Worm (Caenorhabditis elegans) whole organism, young adult: ENCODE data around the gene sre-48.

ENCODE experiments used
- B0261.1 ChIP-seq: sonication (generic microtip); optimal IDR thresholded peaks from 2 replicates; lab custom pipeline; 2016; ENCODE audit warnings: mild to moderate bottlenecking, missing genetic modification characterization, moderate library complexity, missing compliant biosample characterization
- F10E7.11 ChIP-seq: sonication (generic microtip); optimal IDR thresholded peaks from 2 replicates; lab custom pipeline; 2017; ENCODE audit warnings: mild to moderate bottlenecking, missing genetic modification characterization, moderate library complexity, missing compliant biosample characterization
- F37B4.10 ChIP-seq: fragments of 200-800 bp; sonication (Bioruptor generic); IDR thresholded peaks from 2 replicates; pipeline ENCODE4 v1.3.6; 2022; ENCODE audit warnings: missing genetic modification characterization, missing compliant biosample characterization
- K12H6.12 ChIP-seq: fragments of 200-800 bp; sonication (Bioruptor generic); optimal IDR thresholded peaks from 2 replicates; lab custom pipeline; 2018; ENCODE audit warnings: mild to moderate bottlenecking, missing genetic modification characterization, missing compliant biosample characterization
- Y95B8A.8 ChIP-seq: fragments of 200-800 bp; sonication (Bioruptor generic); IDR thresholded peaks from 2 replicates; pipeline ENCODE4 v1.3.6; 2022; ENCODE audit warnings: missing genetic modification reagents, missing genetic modification characterization, missing compliant biosample characterization
- akir-1 ChIP-seq: fragments of 200-800 bp; sonication (Bioruptor generic); optimal IDR thresholded peaks from 2 replicates; lab custom pipeline; 2018; ENCODE audit warnings: mild to moderate bottlenecking, missing genetic modification characterization, moderate library complexity, missing compliant biosample characterization
- ama-1 ChIP-seq, 3 experiments: fragments of 150-350 bp in 1 of 3; sonication (generic microtip) in 2 of 3; optimal IDR thresholded peaks; 2 replicates each; lab custom pipeline; 2014 to 2018; ENCODE audit warnings: missing biosample characterization in 2 of 3, missing genetic modification characterization in 2 of 3, missing genetic modification reagents in 2 of 3
- athp-1 ChIP-seq: sonication (generic microtip); optimal IDR thresholded peaks from 2 replicates; lab custom pipeline; 2017; ENCODE audit warnings: mild to moderate bottlenecking, missing genetic modification characterization, missing compliant biosample characterization
- cebp-2 ChIP-seq: fragments of 200-800 bp; sonication (Bioruptor generic); IDR thresholded peaks from 2 replicates; pipeline ENCODE4 v1.3.6; 2022; ENCODE audit warnings: missing genetic modification characterization, missing compliant biosample characterization
- ceh-58 ChIP-seq: fragments of 200-800 bp; sonication (Bioruptor generic); IDR thresholded peaks from 2 replicates; pipeline ENCODE4 v1.3.6; 2022; ENCODE audit warnings: missing genetic modification characterization, missing compliant biosample characterization
- ceh-91 ChIP-seq: fragments of 200-800 bp; sonication (Bioruptor generic); IDR thresholded peaks from 2 replicates; pipeline ENCODE4 v1.3.6; 2022; ENCODE audit warnings: missing genetic modification reagents, missing genetic modification characterization, missing compliant biosample characterization
- efl-1 ChIP-seq: fragments of 150-350 bp; optimal IDR thresholded peaks from 2 replicates; lab custom pipeline; 2014; ENCODE audit warnings: missing biosample characterization, missing genetic modification reagents, missing genetic modification characterization
- ekl-4 ChIP-seq: fragments of 200-800 bp; sonication (Bioruptor generic); IDR thresholded peaks from 2 replicates; pipeline ENCODE4 v1.3.6; 2022; ENCODE audit warnings: missing genetic modification reagents, missing genetic modification characterization, missing compliant biosample characterization
- fkh-3 ChIP-seq: sonication (generic microtip); optimal IDR thresholded peaks from 2 replicates; lab custom pipeline; 2016; ENCODE audit warnings: mild to moderate bottlenecking, missing genetic modification characterization, missing compliant biosample characterization
- hlh-26 ChIP-seq: fragments of 200-800 bp; sonication (Bioruptor generic); conservative IDR thresholded peaks from 2 replicates; pipeline ENCODE4 v1.3.6; 2022; ENCODE audit warnings: missing genetic modification reagents, missing genetic modification characterization, missing compliant biosample characterization
- let-607 ChIP-seq, 2 experiments: fragments of 200-800 bp in 1 of 2; sonication (Bioruptor generic) in 1 of 2; sonication (generic microtip) in 1 of 2; optimal IDR thresholded peaks; 2 replicates each; lab custom pipeline; 2016 to 2018; ENCODE audit warnings: mild to moderate bottlenecking in 2 of 2, missing compliant biosample characterization in 2 of 2, missing genetic modification characterization in 2 of 2, moderate library complexity in 2 of 2, missing genotype in 1 of 2
- lin-35 ChIP-seq, 3 experiments: fragments of 150-350 bp in 2 of 3; sonication (generic microtip) in 1 of 3; optimal IDR thresholded peaks; 2 replicates each; lab custom pipeline; 2014 to 2018; ENCODE audit warnings: missing biosample characterization in 3 of 3, missing genetic modification characterization in 3 of 3, missing genetic modification reagents in 3 of 3
- nfyb-1 ChIP-seq: fragments of 200-800 bp; sonication (Bioruptor generic); IDR thresholded peaks from 2 replicates; pipeline ENCODE4 v1.3.6; 2022; ENCODE audit warnings: missing genetic modification reagents, missing genetic modification characterization, missing compliant biosample characterization
- nhr-80 ChIP-seq: sonication (generic microtip); optimal IDR thresholded peaks from 2 replicates; lab custom pipeline; 2016; ENCODE audit warnings: missing genetic modification characterization, missing compliant biosample characterization
- sdz-38 ChIP-seq: sonication (generic microtip); optimal IDR thresholded peaks from 2 replicates; lab custom pipeline; 2016; ENCODE audit warnings: missing genotype, missing genetic modification characterization, missing compliant biosample characterization
- sea-2 ChIP-seq: fragments of 200-800 bp; sonication (Bioruptor generic); IDR thresholded peaks from 2 replicates; pipeline ENCODE4 v1.3.6; 2022; ENCODE audit warnings: missing genetic modification characterization, missing compliant biosample characterization
- snpc-1.1 ChIP-seq: sonication (generic microtip); optimal IDR thresholded peaks from 2 replicates; lab custom pipeline; 2017; ENCODE audit warnings: missing genetic modification characterization, mild to moderate bottlenecking, missing compliant biosample characterization, antibody characterized with exemption, moderate library complexity, missing genotype, missing genetic modification reagents; ENCODE audit not compliant: insufficient read depth
- snpc-3.4 ChIP-seq: sonication (generic microtip); optimal IDR thresholded peaks from 2 replicates; lab custom pipeline; 2017; ENCODE audit warnings: missing genetic modification characterization, mild to moderate bottlenecking, missing compliant biosample characterization, antibody characterized with exemption, moderate library complexity, missing genotype, missing genetic modification reagents
- snpc-4 ChIP-seq, 5 experiments: fragments of 150-350 bp in 1 of 5; sonication (generic microtip) in 4 of 5; optimal IDR thresholded peaks; 2 replicates each; lab custom pipeline; 2014 to 2018; ENCODE audit warnings: missing genetic modification characterization in 5 of 5, missing biosample characterization in 3 of 5, antibody characterized with exemption in 2 of 5, mild to moderate bottlenecking in 2 of 5, missing compliant biosample characterization in 2 of 5, missing genotype in 2 of 5, moderate library complexity in 2 of 5, missing genetic modification reagents in 1 of 5
- tbp1 ChIP-seq: fragments of 200-800 bp; sonication (Bioruptor generic); optimal IDR thresholded peaks from 2 replicates; lab custom pipeline; 2018; ENCODE audit warnings: mild to moderate bottlenecking, missing genetic modification characterization, missing compliant biosample characterization
- unc-62 ChIP-seq: fragments of 150-350 bp; optimal IDR thresholded peaks from 2 replicates; lab custom pipeline; 2014; ENCODE audit warnings: missing biosample characterization, missing genetic modification reagents, missing genetic modification characterization
- xnd-1 ChIP-seq: sonication (generic microtip); optimal IDR thresholded peaks from 2 replicates; lab custom pipeline; 2016; ENCODE audit warnings: missing genotype, missing genetic modification reagents, missing genetic modification characterization, missing compliant biosample characterization
- ztf-22 ChIP-seq: fragments of 200-800 bp; sonication (Bioruptor generic); optimal IDR thresholded peaks from 2 replicates; lab custom pipeline; 2018; ENCODE audit warnings: mild to moderate bottlenecking, missing genetic modification characterization, moderate library complexity, missing compliant biosample characterization
- ztf-3 ChIP-seq: fragments of 200-800 bp; sonication (Bioruptor generic); optimal IDR thresholded peaks from 2 replicates; lab custom pipeline; 2018; ENCODE audit warnings: mild to moderate bottlenecking, missing genetic modification characterization, missing compliant biosample characterization

Gene sre-48

DNA sequence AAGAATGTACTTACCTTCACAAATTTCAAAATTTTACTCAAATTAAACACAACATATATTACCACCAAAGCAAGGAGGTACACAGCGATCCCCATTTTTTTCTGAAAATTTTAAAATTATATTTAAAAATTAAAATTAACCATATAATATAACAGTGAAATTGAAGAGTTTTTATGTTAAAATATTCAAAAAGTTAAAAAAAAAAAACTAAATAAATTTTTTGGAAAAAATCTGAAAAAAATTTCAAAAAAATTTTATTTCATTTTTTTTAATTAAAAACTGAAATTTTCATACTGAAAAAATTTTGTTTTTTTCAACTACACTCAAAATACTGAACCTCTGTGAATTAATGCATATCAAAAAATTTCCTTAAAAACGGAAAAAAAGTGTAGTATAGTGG lies 37.2 kb upstream of the sre-48 start, which contains the start of gene cyp-37A1:
Gene cyp-37A1, minus strand, starts transcription at position 101 of the 400 bp plus-strand sequence.
- TF ChIP-seq let-607 (tag; optimal IDR thresholded peaks at IDR 0.05; lab: Kevin White, UChicago) (no peak), ceh-58 (GFP tag; lab: Robert Waterston, UW) (no peak), akir-1 (no peak), snpc-3.4 (tag; lab: Kevin White, UChicago) (no peak), B0261.1 (tag; lab: Kevin White, UChicago) (no peak), lin-35 (GFP tag; optimal IDR thresholded peaks at IDR 0.05; lab: Kevin White, UChicago) (no peak), athp-1 (tag; lab: Kevin White, UChicago) (no peak), ztf-3 (GFP tag; lab: Kevin White, UChicago) (no peak), cebp-2 (GFP tag; lab: Robert Waterston, UW) (no peak)

DNA sequence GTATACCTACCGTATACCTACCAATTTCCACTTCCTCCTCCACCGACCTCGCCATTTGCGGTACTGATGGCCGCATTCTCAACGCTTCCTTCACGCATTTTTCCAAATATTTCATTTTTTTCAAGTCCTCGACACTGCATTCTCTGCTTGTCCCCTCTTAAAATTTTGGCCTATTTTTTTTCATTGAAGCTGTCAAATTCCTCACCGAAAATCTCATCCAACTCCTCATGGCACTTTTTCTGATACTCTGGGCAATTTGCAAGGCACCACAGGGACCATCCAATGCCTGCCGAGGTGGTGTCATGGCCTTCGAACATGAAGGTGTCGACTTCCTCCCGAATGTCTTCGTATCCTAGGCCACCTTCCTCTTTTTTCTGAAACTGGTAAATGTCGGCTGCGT lies 35.0 kb upstream of the sre-48 start:
- TF ChIP-seq xnd-1 (no peak), unc-62 (GFP tag; lab: Kevin White, UChicago) (no peak), F37B4.10 (GFP tag; lab: Robert Waterston, UW) (0 out of 2 replicates have a peak, but pooled peaks have one; percentile 48)
- TF ChIP-seq, all 124 proteins: peak for 1

DNA sequence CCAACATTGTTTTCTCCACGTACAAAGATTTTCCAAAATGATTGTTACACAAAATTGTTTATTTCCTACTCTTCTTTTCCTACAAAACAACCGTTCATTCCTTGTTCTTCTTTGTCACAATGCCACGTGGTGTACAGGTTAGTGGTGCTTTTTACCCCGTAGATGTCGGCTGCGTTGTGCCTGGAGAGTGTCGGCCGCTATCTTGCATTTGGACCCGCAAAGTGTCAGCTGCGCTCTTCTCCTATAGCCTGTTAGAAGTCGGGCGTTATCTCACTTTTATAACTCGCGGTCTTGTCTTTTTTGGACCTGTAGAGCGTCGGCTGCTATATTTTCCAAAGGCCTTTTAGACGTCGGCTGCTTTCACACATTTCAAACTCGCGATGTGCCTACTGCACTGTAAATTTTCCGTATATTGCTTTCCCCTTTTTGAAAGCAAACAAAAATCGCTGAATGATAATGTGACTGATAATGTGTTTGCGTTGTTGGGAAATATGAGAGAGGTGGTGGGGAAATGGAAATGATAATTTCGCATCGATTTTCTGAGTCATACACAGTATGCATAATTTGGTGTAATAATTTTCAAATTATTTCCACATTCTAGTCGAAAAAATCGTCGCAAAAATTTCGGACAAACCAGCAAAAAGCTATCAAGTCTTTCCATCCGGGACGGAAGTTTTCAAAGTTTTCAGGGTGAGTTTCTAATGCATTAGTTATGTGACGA lies 31.1 kb upstream of the sre-48 start, which contains the start of gene F01D5.8:
Gene F01D5.8, plus strand, starts transcription at position 51 of the 721 bp plus-strand sequence.
- TF ChIP-seq sea-2 = no peak
- TF ChIP-seq ekl-4 = no peak
- no peak for TF ChIP-seq snpc-4 (GFP tag; optimal IDR thresholded peaks at IDR 0.05; lab: Kevin White, UChicago)
- peak; percentile 35 to 87 (median 74) for TF ChIP-seq snpc-4 (tag; optimal IDR thresholded peaks at IDR 0.05; lab: Kevin White, UChicago)
- no peak for TF ChIP-seq snpc-1.1 (tag; lab: Kevin White, UChicago)
- peak; percentile 59 for TF ChIP-seq nhr-80 (tag; lab: Kevin White, UChicago)
- TF ChIP-seq K12H6.12 (tag; lab: Kevin White, UChicago) = no peak

DNA sequence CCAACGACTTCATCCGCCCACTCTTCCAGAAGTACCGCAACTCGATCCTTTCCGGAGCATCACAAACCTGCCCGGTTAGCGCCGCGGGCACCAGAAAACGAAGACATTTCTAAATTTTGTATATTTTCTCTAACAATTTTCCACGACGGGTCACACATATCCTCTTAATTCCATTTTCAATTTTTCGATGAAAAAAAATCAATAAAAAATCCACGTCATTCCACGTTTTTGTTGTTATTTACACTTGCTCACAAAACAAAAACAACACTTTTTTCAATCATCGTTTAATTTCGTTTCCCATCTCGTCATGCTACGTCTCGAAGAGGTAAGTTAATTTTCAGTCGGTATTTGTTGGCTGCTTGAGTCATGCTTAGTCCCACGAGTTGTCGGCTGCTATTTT lies 28.7 kb upstream of the sre-48 start, which contains the start of gene F01D5.7:
Gene F01D5.7, plus strand, starts transcription at position 301 of the 400 bp plus-strand sequence.
- TF ChIP-seq ama-1 (optimal IDR thresholded peaks at IDR 0.05; lab: Kevin White, UChicago) (no peak), ama-1 (GFP tag; optimal IDR thresholded peaks at IDR 0.05; lab: Kevin White, UChicago) (no peak), sdz-38 (no peak), efl-1 (no peak), F10E7.11 (tag; lab: Kevin White, UChicago) (no peak), tbp1 (GFP tag; lab: Kevin White, UChicago) (no peak), ceh-91 (GFP tag; lab: Robert Waterston, UW) (no peak), hlh-26 (no peak), fkh-3 (tag; lab: Kevin White, UChicago) (no peak), Y95B8A.8 (GFP tag; lab: Robert Waterston, UW) (no peak)

DNA sequence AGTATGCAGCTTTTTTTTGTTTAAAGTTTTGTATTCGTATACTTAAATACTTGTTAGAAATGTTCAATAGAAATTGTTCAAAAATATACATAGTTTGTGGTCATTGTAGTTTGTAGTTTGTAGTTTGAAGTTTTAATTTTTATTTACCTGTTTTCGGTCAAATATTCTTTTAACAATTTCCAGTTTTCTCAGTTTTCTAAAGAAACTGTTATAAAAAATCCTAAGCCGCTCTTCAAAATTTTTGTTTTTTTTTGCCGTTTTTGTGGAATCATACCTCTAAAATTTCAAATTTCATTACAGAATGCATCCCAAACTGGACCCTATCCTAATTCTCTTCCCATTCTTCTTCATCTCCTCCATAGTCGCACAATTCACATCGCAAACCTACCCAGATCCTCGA lies 26.5 kb upstream of the sre-48 start, which contains the start of gene F01D5.6:
Gene F01D5.6, plus strand, starts transcription at position 301 of the 400 bp plus-strand sequence.
- TF ChIP-seq nfyb-1 (GFP tag; lab: Robert Waterston, UW) (no peak), ztf-22 (GFP tag; lab: Kevin White, UChicago) (no peak)
